Fruit fly (Drosophila melanogaster) whole organism: ENCODE results near the gene CG10616.

Experiments
- CG8478 ChIP-seq: fragments of >200 bp; optimal IDR thresholded peaks from 2 replicates; lab custom pipeline; 2018; ENCODE audit warnings: inconsistent platforms
- Dll ChIP-seq: fragments of >200 bp; optimal IDR thresholded peaks from 2 replicates; lab custom pipeline; 2017
- EcR ChIP-seq, 2 experiments: fragments of >200 bp; optimal IDR thresholded peaks; 2 replicates each; lab custom pipeline; 2017; ENCODE audit warnings: missing biosample characterization in 2 of 2, missing genetic modification characterization in 2 of 2, missing genetic modification reagents in 2 of 2
- pan ChIP-seq: fragments of >200 bp; optimal IDR thresholded peaks from 2 replicates; lab custom pipeline; 2017
- psq ChIP-seq: fragments of >200 bp; optimal IDR thresholded peaks from 2 replicates; lab custom pipeline; 2017
- usp ChIP-seq: fragments of >200 bp; optimal IDR thresholded peaks from 2 replicates; lab custom pipeline; 2017; ENCODE audit warnings: missing biosample characterization, missing genetic modification characterization, mixed read lengths

The CG10616 gene

DNA sequence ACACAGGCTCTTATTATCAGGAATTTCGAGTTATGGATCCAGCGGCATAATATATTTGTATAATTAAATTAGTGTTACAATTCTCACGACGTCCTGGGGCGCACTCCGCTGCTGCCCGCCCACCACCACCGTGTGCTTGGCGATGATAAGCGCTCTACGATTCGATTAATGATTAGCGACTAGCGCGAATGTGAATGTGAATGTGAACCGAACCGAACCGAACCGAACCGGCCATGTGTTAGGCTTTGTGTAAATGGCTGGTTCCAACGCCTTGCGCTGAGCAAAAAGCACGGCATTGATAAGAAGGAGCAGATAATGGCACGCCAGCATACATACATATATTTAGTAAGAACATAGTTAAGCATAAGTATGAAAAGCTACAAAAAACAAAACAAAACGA lies 47.8 kb downstream of the CG10616 start:
- TF ChIP-seq usp, result no peak
- no peak for TF ChIP-seq Dll
- TF ChIP-seq psq, result no peak
- no peak for TF ChIP-seq CG8478 (lab: Kevin White, UChicago)
- TF ChIP-seq EcR (GFP tag; optimal IDR thresholded peaks at IDR 0.05; lab: Kevin White, UChicago), result no peak
- no peak for TF ChIP-seq pan

DNA sequence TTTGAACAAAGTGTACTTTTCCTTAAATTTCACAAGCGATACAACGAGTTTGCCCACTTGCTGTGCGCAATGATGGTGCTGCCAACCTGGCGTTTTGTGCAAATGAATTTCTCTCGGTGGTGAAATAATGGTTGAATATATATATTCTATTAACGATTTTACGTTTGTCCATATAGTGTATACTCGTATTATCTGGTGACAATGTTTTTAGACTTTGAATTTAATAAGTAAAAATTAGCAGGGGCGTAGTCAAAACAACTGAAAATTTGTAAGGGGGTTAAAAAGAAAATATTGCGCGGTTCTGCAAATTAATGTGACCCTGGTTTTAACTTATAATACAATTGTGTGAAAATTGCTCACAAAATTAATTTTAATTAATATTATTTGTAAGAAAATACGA lies 52.4 kb downstream of the CG10616 start, which contains the start of the genes ver and Gcn5:
ver (plus strand) TSS at position 47 of the 400 bp plus-strand sequence.
Gcn5 (minus strand) TSS at position 74 of the 400 bp plus-strand sequence.
- TF ChIP-seq usp (no peak), Dll (no peak), psq (no peak), CG8478 (lab: Kevin White, UChicago) (no peak), pan (no peak), EcR (GFP tag; optimal IDR thresholded peaks at IDR 0.05; lab: Kevin White, UChicago) (no peak)
